Worm (Caenorhabditis elegans) whole organism, mixed stage, embryonic: ENCODE data around the gene F26H11.8.

Experiments
- elt-3 ChIP-seq: fragments of 150-350 bp; optimal IDR thresholded peaks from 2 replicates; lab custom pipeline; 2014; ENCODE audit warnings: missing biosample characterization, missing genetic modification characterization
- snpc-4 ChIP-seq: fragments of 150-350 bp; optimal IDR thresholded peaks from 2 replicates; lab custom pipeline; 2014; ENCODE audit warnings: missing biosample characterization, missing genetic modification characterization

ce11 chrII:14349356-14349923 lies 38.9 kb upstream of the F26H11.8 start, which contains the start of the genes Y54G11A.17, lin-7 and elof-1:
- TF ChIP-seq elt-3 (tag; lab: Kevin White, UChicago) (no peak), snpc-4 (tag; lab: Kevin White, UChicago) (no peak)
